Fruit fly (Drosophila melanogaster) whole organism, embryonic: Measurements from ENCODE around the gene Stt3B.
A peak's percentile ranks its signal among the peaks of the same experiment; 100 is the strongest.

Experiments
- Adf1 ChIP-seq: fragments of 200-800 bp; sonication (Bioruptor generic); IDR thresholded peaks from 2 replicates; pipeline ENCODE4 v1.3.6; 2022; ENCODE audit warnings: missing biosample characterization, missing genetic modification characterization
- Bdp1 ChIP-seq: fragments of 200-800 bp; sonication (Bioruptor generic); optimal IDR thresholded peaks from 3 replicates; lab custom pipeline; 2016; ENCODE audit warnings: missing biosample characterization, missing genetic modification characterization
- CG1024 ChIP-seq: fragments of 200-800 bp; sonication (Bioruptor generic); IDR thresholded peaks from 2 replicates; pipeline ENCODE4 v1.3.6; 2022; ENCODE audit warnings: missing biosample characterization, missing genetic modification characterization
- CG11560 ChIP-seq: fragments of 200-800 bp; sonication (Bioruptor generic); IDR thresholded peaks from 3 replicates; pipeline ENCODE4 v1.3.6; 2022; ENCODE audit warnings: missing biosample characterization, missing genetic modification characterization
- CG11723 ChIP-seq: fragments of 200-800 bp; sonication (Bioruptor generic); optimal IDR thresholded peaks from 2 replicates; lab custom pipeline; 2017; ENCODE audit warnings: missing biosample characterization, mild to moderate bottlenecking, missing genetic modification characterization
- CG12391 ChIP-seq: fragments of 200-800 bp; sonication (Bioruptor generic); optimal IDR thresholded peaks from 3 replicates; lab custom pipeline; 2018; ENCODE audit warnings: missing biosample characterization, mild to moderate bottlenecking, missing genetic modification characterization, moderate library complexity
- CG12659 ChIP-seq: fragments of 200-800 bp; sonication (Bioruptor generic); optimal IDR thresholded peaks from 3 replicates; lab custom pipeline; 2017; ENCODE audit warnings: mild to moderate bottlenecking, missing biosample characterization, missing genetic modification reagents, missing genetic modification characterization
- CG12769 ChIP-seq: fragments of 200-800 bp; sonication (Bioruptor generic); optimal IDR thresholded peaks from 2 replicates; lab custom pipeline; 2019; ENCODE audit warnings: missing biosample characterization, mild to moderate bottlenecking, missing genetic modification characterization, moderate library complexity
- CG13123 ChIP-seq: fragments of 200-800 bp; sonication (Bioruptor generic); optimal IDR thresholded peaks from 2 replicates; lab custom pipeline; 2016; ENCODE audit warnings: missing biosample characterization, missing genetic modification characterization
- CG13424 ChIP-seq: fragments of 200-800 bp; sonication (Bioruptor generic); optimal IDR thresholded peaks from 2 replicates; lab custom pipeline; 2019; ENCODE audit warnings: missing biosample characterization, mild to moderate bottlenecking, missing genetic modification characterization, moderate library complexity
- CG14014 ChIP-seq: fragments of 200-800 bp; sonication (Bioruptor generic); IDR thresholded peaks from 2 replicates; pipeline ENCODE4 v1.3.6; 2022; ENCODE audit warnings: missing biosample characterization, missing genetic modification characterization
- CG14710 ChIP-seq: fragments of 200-800 bp; sonication (Bioruptor generic); optimal IDR thresholded peaks from 3 replicates; lab custom pipeline; 2019; ENCODE audit warnings: missing biosample characterization, mild to moderate bottlenecking, missing genetic modification characterization, moderate library complexity
- CG15479 ChIP-seq: fragments of 200-800 bp; sonication (Bioruptor generic); optimal IDR thresholded peaks from 3 replicates; lab custom pipeline; 2019; ENCODE audit warnings: missing biosample characterization, mild to moderate bottlenecking, missing genetic modification characterization, moderate library complexity
- CG16863 ChIP-seq: fragments of 200-800 bp; sonication (Bioruptor generic); optimal IDR thresholded peaks from 3 replicates; lab custom pipeline; 2016; ENCODE audit warnings: missing biosample characterization, missing genetic modification characterization
- CG17568 ChIP-seq: fragments of 200-800 bp; sonication (Bioruptor generic); optimal IDR thresholded peaks from 2 replicates; lab custom pipeline; 2018; ENCODE audit warnings: missing biosample characterization, mild to moderate bottlenecking, missing genetic modification characterization, moderate library complexity
- CG2116 ChIP-seq: fragments of 200-800 bp; sonication (Bioruptor generic); optimal IDR thresholded peaks from 3 replicates; lab custom pipeline; 2018; ENCODE audit warnings: missing biosample characterization, mild to moderate bottlenecking, missing genetic modification characterization
- CG2120 ChIP-seq: fragments of 200-800 bp; sonication (Bioruptor generic); optimal IDR thresholded peaks from 3 replicates; lab custom pipeline; 2016; ENCODE audit warnings: missing biosample characterization, missing genetic modification characterization
- CG2129 ChIP-seq: fragments of 200-800 bp; sonication (Bioruptor generic); IDR thresholded peaks from 2 replicates; pipeline ENCODE4 v1.3.6; 2022; ENCODE audit warnings: missing biosample characterization, missing genetic modification characterization; ENCODE audit not compliant: partially characterized antibody
- CG2202 ChIP-seq: fragments of 200-800 bp; sonication (Bioruptor generic); optimal IDR thresholded peaks from 2 replicates; lab custom pipeline; 2018; ENCODE audit warnings: missing biosample characterization, mild to moderate bottlenecking, missing genetic modification characterization
- CG32772 ChIP-seq: fragments of 200-800 bp; sonication (Bioruptor generic); IDR thresholded peaks from 2 replicates; pipeline ENCODE4 v1.3.6; 2022; ENCODE audit warnings: missing biosample characterization, missing genetic modification characterization
- CG3995 ChIP-seq: fragments of 200-800 bp; sonication (Bioruptor generic); optimal IDR thresholded peaks from 3 replicates; lab custom pipeline; 2016; ENCODE audit warnings: missing biosample characterization, missing genetic modification characterization
- CG4820 ChIP-seq: fragments of 200-800 bp; sonication (Bioruptor generic); optimal IDR thresholded peaks from 3 replicates; lab custom pipeline; 2016; ENCODE audit warnings: missing biosample characterization, missing genetic modification characterization
- CG5953 ChIP-seq: fragments of 200-800 bp; sonication (Bioruptor generic); IDR thresholded peaks from 2 replicates; pipeline ENCODE4 v1.3.6; 2022; ENCODE audit warnings: missing biosample characterization, missing genetic modification characterization
- CG6791 ChIP-seq: fragments of 200-800 bp; sonication (Bioruptor generic); IDR thresholded peaks from 3 replicates; pipeline ENCODE4 v1.3.6; 2022; ENCODE audit warnings: missing biosample characterization, missing genetic modification characterization; ENCODE audit not compliant: partially characterized antibody
- CG8944 ChIP-seq: fragments of 200-800 bp; sonication (Bioruptor generic); optimal IDR thresholded peaks from 3 replicates; lab custom pipeline; 2016; ENCODE audit warnings: missing biosample characterization, missing genetic modification characterization
- Dll ChIP-seq: fragments of 200-800 bp; sonication (Bioruptor generic); IDR thresholded peaks from 4 replicates; pipeline ENCODE4 v1.3.6; 2022; ENCODE audit warnings: missing biosample characterization, missing genetic modification characterization; ENCODE audit not compliant: partially characterized antibody
- Ets65A ChIP-seq: fragments of 200-800 bp; sonication (Bioruptor generic); peaks from one replicate; lab custom pipeline; 2016; ENCODE audit warnings: missing biosample characterization, missing genetic modification characterization
- Ets97D ChIP-seq: fragments of 200-800 bp; sonication (Bioruptor generic); optimal IDR thresholded peaks from 3 replicates; lab custom pipeline; 2016; ENCODE audit warnings: missing biosample characterization, missing genetic modification characterization
- Gug ChIP-seq: fragments of 200-800 bp; sonication (Bioruptor generic); IDR thresholded peaks from 4 replicates; pipeline ENCODE4 v1.3.6; 2022; ENCODE audit warnings: missing biosample characterization, missing genetic modification characterization
- HLH3B ChIP-seq: fragments of 200-800 bp; sonication (Bioruptor generic); IDR thresholded peaks from 2 replicates; pipeline ENCODE4 v1.3.6; 2022; ENCODE audit warnings: missing biosample characterization, missing genetic modification characterization
- HmgD ChIP-seq: fragments of 200-800 bp; sonication (Bioruptor generic); optimal IDR thresholded peaks from 3 replicates; lab custom pipeline; 2016; ENCODE audit warnings: missing biosample characterization, missing genetic modification characterization
- Hr39 ChIP-seq: fragments of >200 bp; optimal IDR thresholded peaks from 2 replicates; lab custom pipeline; 2017
- Hr78 ChIP-seq, 2 experiments: fragments of 200-800 bp in 1 of 2; fragments of >200 bp in 1 of 2; sonication (Bioruptor generic) in 1 of 2; optimal IDR thresholded peaks; 2 replicates each; lab custom pipeline; 2017 to 2019; ENCODE audit warnings: missing biosample characterization in 2 of 2, missing genetic modification characterization in 2 of 2, mild to moderate bottlenecking in 1 of 2, moderate library complexity in 1 of 2
- Mad ChIP-seq: fragments of 200-800 bp; sonication (Bioruptor generic); optimal IDR thresholded peaks from 2 replicates; lab custom pipeline; 2016; ENCODE audit warnings: missing biosample characterization, missing genetic modification characterization
- Nf-YC ChIP-seq: fragments of 200-800 bp; optimal IDR thresholded peaks from 3 replicates; lab custom pipeline; 2019; ENCODE audit warnings: missing biosample characterization, mild to moderate bottlenecking, missing genetic modification characterization, moderate library complexity
- Opbp ChIP-seq: fragments of 200-800 bp; sonication (Bioruptor generic); IDR thresholded peaks from 3 replicates; pipeline ENCODE4 v1.3.6; 2022; ENCODE audit warnings: missing biosample characterization, missing genetic modification characterization; ENCODE audit not compliant: partially characterized antibody
- Sin3A ChIP-seq: fragments of >200 bp; optimal IDR thresholded peaks from 2 replicates; lab custom pipeline; 2018
- Spps ChIP-seq: fragments of 200-800 bp; sonication (Bioruptor generic); optimal IDR thresholded peaks from 2 replicates; lab custom pipeline; 2018; ENCODE audit warnings: missing biosample characterization, mild to moderate bottlenecking, missing genetic modification characterization
- aop ChIP-seq: fragments of 200-800 bp; sonication (Bioruptor generic); IDR thresholded peaks from 2 replicates; pipeline ENCODE4 v1.3.6; 2022; ENCODE audit warnings: missing biosample characterization, missing genetic modification characterization
- bbx ChIP-seq: fragments of 200-800 bp; sonication (Bioruptor generic); IDR thresholded peaks from 2 replicates; pipeline ENCODE4 v1.3.6; 2022; ENCODE audit warnings: missing biosample characterization, missing genetic modification characterization; ENCODE audit not compliant: partially characterized antibody
- cg ChIP-seq: fragments of 200-800 bp; sonication (Bioruptor generic); optimal IDR thresholded peaks from 3 replicates; lab custom pipeline; 2019; ENCODE audit warnings: missing biosample characterization, mild to moderate bottlenecking, missing genetic modification characterization, moderate library complexity
- ci ChIP-seq: fragments of 200-800 bp; sonication (Bioruptor generic); IDR thresholded peaks from 3 replicates; pipeline ENCODE4 v1.3.6; 2022; ENCODE audit warnings: missing biosample characterization, missing genetic modification characterization
- fd3F ChIP-seq: fragments of 200-800 bp; sonication (Bioruptor generic); optimal IDR thresholded peaks from 2 replicates; lab custom pipeline; 2018; ENCODE audit warnings: missing biosample characterization, mild to moderate bottlenecking, missing genetic modification characterization, moderate library complexity
- inv ChIP-seq: fragments of 200-800 bp; sonication (Bioruptor generic); IDR thresholded peaks from 2 replicates; pipeline ENCODE4 v1.3.6; 2022; ENCODE audit warnings: missing biosample characterization, missing genetic modification characterization; ENCODE audit not compliant: partially characterized antibody
- mirr ChIP-seq: fragments of 200-800 bp; sonication (Bioruptor generic); optimal IDR thresholded peaks from 3 replicates; lab custom pipeline; 2018; ENCODE audit warnings: missing biosample characterization, mild to moderate bottlenecking, missing genetic modification characterization
- pb ChIP-seq: fragments of 200-800 bp; sonication (Bioruptor generic); optimal IDR thresholded peaks from 3 replicates; lab custom pipeline; 2016; ENCODE audit warnings: missing biosample characterization, missing genetic modification characterization
- phol ChIP-seq: fragments of 200-800 bp; sonication (Bioruptor generic); optimal IDR thresholded peaks from 3 replicates; lab custom pipeline; 2018; ENCODE audit warnings: missing biosample characterization, mild to moderate bottlenecking, missing genetic modification characterization, moderate library complexity
- slbo ChIP-seq: fragments of 200-800 bp; sonication (Bioruptor generic); IDR thresholded peaks from 2 replicates; pipeline ENCODE4 v1.3.6; 2022; ENCODE audit warnings: missing biosample characterization, missing genetic modification characterization
- tna ChIP-seq: fragments of 200-800 bp; sonication (Bioruptor generic); IDR thresholded peaks from 2 replicates; pipeline ENCODE4 v1.3.6; 2022; ENCODE audit warnings: missing biosample characterization, missing genetic modification characterization; ENCODE audit not compliant: partially characterized antibody
- twi ChIP-seq: fragments of 200-800 bp; optimal IDR thresholded peaks from 2 replicates; lab custom pipeline; 2019; ENCODE audit warnings: missing biosample characterization, mild to moderate bottlenecking, missing genetic modification characterization, moderate library complexity
- zen ChIP-seq: fragments of 200-800 bp; sonication (Bioruptor generic); optimal IDR thresholded peaks from 3 replicates; lab custom pipeline; 2018; ENCODE audit warnings: missing biosample characterization, mild to moderate bottlenecking, missing genetic modification characterization, moderate library complexity

The Stt3B gene

dm6 chr3R:25074558-25074964 is 5.1 kb upstream of the Stt3B start, which contains the start of the genes shams and CG11920 (continued):
- TF ChIP-seq CG6791 (GFP tag; lab: Robert Waterston, UW) (0 out of 3 replicates have a peak, but pooled peaks have one; percentile 39), Bdp1 (no peak), Dll (GFP tag; lab: Robert Waterston, UW) (peak; percentile 73; the same call in 3 of the 4 replicates), cg (peak; percentile 16), fd3F (no peak), ci (GFP tag; lab: Robert Waterston, UW) (no peak), Mad (GFP tag; lab: Kevin White, UChicago) (no peak), twi (tag; lab: Kevin White, UChicago) (peak; percentile 45), CG14710 (tag; lab: Kevin White, UChicago) (peak; percentile 63), Spps (tag; lab: Kevin White, UChicago) (peak; percentile 3), CG2116 (GFP tag; lab: Kevin White, UChicago) (peak; percentile 80), CG17568 (GFP tag; lab: Kevin White, UChicago) (peak; percentile 31), inv (peak; percentile 34; the same call in 1 of the 2 replicates), CG2129 (GFP tag; lab: Robert Waterston, UW) (no peak), pb (no peak), Nf-YC (tag; lab: Kevin White, UChicago) (peak; percentile 42), CG15479 (no peak), slbo (GFP tag; lab: Robert Waterston, UW) (no peak; the same call in 1 of the 2 replicates), CG5953 (GFP tag; lab: Robert Waterston, UW) (no peak), bbx (GFP tag; lab: Robert Waterston, UW) (peak; percentile 33; the same call in 1 of the 2 replicates), Ets65A (GFP tag; lab: Kevin White, UChicago) (no peak), CG12659 (peak; percentile 54), CG14014 (GFP tag; lab: Robert Waterston, UW) (no peak), CG3995 (peak; percentile 57), Hr78 (GFP tag; optimal IDR thresholded peaks at IDR 0.05; lab: Kevin White, UChicago) (no peak), CG11560 (tag; lab: Robert Waterston, UW) (no peak), aop (no peak), CG1024 (no peak), CG13123 (GFP tag; lab: Kevin White, UChicago) (no peak), HmgD (no peak), Gug (GFP tag; lab: Robert Waterston, UW) (no peak), phol (tag; lab: Kevin White, UChicago) (peak; percentile 10), CG13424 (peak; percentile 12), CG11723 (GFP tag; lab: Kevin White, UChicago) (peak; percentile 26), CG32772 (GFP tag; lab: Robert Waterston, UW) (no peak), Hr39 (lab: Kevin White, UChicago) (no peak), tna (GFP tag; lab: Robert Waterston, UW) (0 out of 2 replicates have a peak, but pooled peaks have one; percentile 37), zen (tag; lab: Kevin White, UChicago) (no peak), CG16863 (GFP tag; lab: Kevin White, UChicago) (no peak), CG12391 (tag; lab: Kevin White, UChicago) (peak; percentile 66), CG4820 (GFP tag; lab: Kevin White, UChicago) (no peak), CG12769 (tag; lab: Kevin White, UChicago) (no peak), CG2120 (peak; percentile 27), Adf1 (GFP tag; lab: Robert Waterston, UW) (no peak), Sin3A (lab: Kevin White, UChicago) (no peak), mirr (GFP tag; lab: Kevin White, UChicago) (no peak), CG2202 (tag; lab: Kevin White, UChicago) (no peak), CG8944 (GFP tag; lab: Kevin White, UChicago) (no peak), Opbp (peak; percentile 47; the same call in 1 of the 3 replicates), HLH3B (GFP tag; lab: Robert Waterston, UW) (no peak), Ets97D (GFP tag; lab: Kevin White, UChicago) (peak; percentile 9)
